Fruit fly (Drosophila melanogaster) whole organism, wandering third instar larva: ENCODE data around the gene E2f2.

Source experiments
- CG9705 ChIP-seq: fragments of 200-800 bp; sonication (Bioruptor generic); optimal IDR thresholded peaks from 2 replicates; lab custom pipeline; 2018; ENCODE audit warnings: missing biosample characterization, mild to moderate bottlenecking, missing genetic modification characterization
- Dfd ChIP-seq: fragments of >200 bp; optimal IDR thresholded peaks from 2 replicates; lab custom pipeline; 2017; ENCODE audit warnings: missing biosample characterization, missing genetic modification characterization
- Dif ChIP-seq: fragments of 200-275, 200-300 bp; sonication (Bioruptor generic); optimal IDR thresholded peaks from 2 replicates; lab custom pipeline; 2018; ENCODE audit warnings: missing biosample characterization, missing genetic modification characterization; ENCODE audit not compliant: partially characterized antibody
- GATAd ChIP-seq: sonication (Bioruptor generic); optimal IDR thresholded peaks from 2 replicates; lab custom pipeline; 2016; ENCODE audit warnings: missing biosample characterization, missing genetic modification characterization
- HLH106 ChIP-seq: fragments of 200-800 bp; optimal IDR thresholded peaks from 3 replicates; lab custom pipeline; 2019; ENCODE audit warnings: missing biosample characterization, mild to moderate bottlenecking, missing genetic modification characterization, moderate library complexity
- Hnf4 ChIP-seq: fragments of 200-800 bp; sonication (Bioruptor generic); optimal IDR thresholded peaks from 2 replicates; lab custom pipeline; 2016; ENCODE audit warnings: missing biosample characterization, mild to moderate bottlenecking, missing genetic modification characterization
- Hr78 ChIP-seq: fragments of >200 bp; optimal IDR thresholded peaks from 2 replicates; lab custom pipeline; 2017; ENCODE audit warnings: missing biosample characterization, missing genetic modification characterization
- Hr83 ChIP-seq: fragments of 200-300 bp; sonication (Bioruptor generic); optimal IDR thresholded peaks from 2 replicates; lab custom pipeline; 2016; ENCODE audit warnings: missing biosample characterization, mild to moderate bottlenecking, missing genetic modification characterization, moderate library complexity; ENCODE audit not compliant: poor library complexity, severe bottlenecking
- Jra ChIP-seq: sonication (Bioruptor generic); optimal IDR thresholded peaks from 2 replicates; lab custom pipeline; 2016; ENCODE audit warnings: missing biosample characterization, missing genetic modification characterization
- Mio ChIP-seq: sonication (Bioruptor generic); optimal IDR thresholded peaks from 2 replicates; lab custom pipeline; 2016; ENCODE audit warnings: missing biosample characterization, missing genetic modification characterization
- Myc ChIP-seq: fragments of >200 bp; optimal IDR thresholded peaks from 2 replicates; lab custom pipeline; 2017
- N ChIP-seq: fragments of >200 bp; optimal IDR thresholded peaks from 2 replicates; lab custom pipeline; 2018; ENCODE audit warnings: missing biosample characterization, missing external identifiers, missing genetic modification characterization
- OdsH ChIP-seq: fragments of 200-800 bp; sonication (Bioruptor generic); optimal IDR thresholded peaks from 2 replicates; lab custom pipeline; 2016; ENCODE audit warnings: missing biosample characterization, mild to moderate bottlenecking, missing genetic modification characterization
- Rel ChIP-seq, 2 experiments: fragments of 200-800 bp; sonication (Bioruptor generic) in 1 of 2; optimal IDR thresholded peaks; 2 replicates in 1 of 2; 3 replicates in 1 of 2; lab custom pipeline; 2016 to 2019; ENCODE audit warnings: mild to moderate bottlenecking in 2 of 2, missing biosample characterization in 2 of 2, missing genetic modification characterization in 2 of 2, moderate library complexity in 1 of 2
- Sp1 ChIP-seq: fragments of 200-800 bp; sonication (Bioruptor generic); optimal IDR thresholded peaks from 3 replicates; lab custom pipeline; 2019; ENCODE audit warnings: missing biosample characterization, mild to moderate bottlenecking, missing genetic modification characterization, moderate library complexity
- Vsx2 ChIP-seq: fragments of 200-300, 225-300 bp; sonication (Bioruptor generic); optimal IDR thresholded peaks from 2 replicates; lab custom pipeline; 2018; ENCODE audit warnings: missing biosample characterization, missing genetic modification characterization; ENCODE audit not compliant: partially characterized antibody
- brk ChIP-seq: fragments of 200-800 bp; sonication (Bioruptor generic); optimal IDR thresholded peaks from 2 replicates; lab custom pipeline; 2016; ENCODE audit warnings: missing biosample characterization, mild to moderate bottlenecking, missing genetic modification characterization
- dl ChIP-seq, 2 experiments: fragments of 175-275, 200-275 bp in 1 of 2; fragments of 200-275 bp in 1 of 2; sonication (Bioruptor generic); optimal IDR thresholded peaks; lab custom pipeline; 2018; ENCODE audit warnings: mild to moderate bottlenecking in 2 of 2, missing biosample characterization in 2 of 2, missing genetic modification characterization in 2 of 2, moderate library complexity in 2 of 2; ENCODE audit not compliant: partially characterized antibody in 2 of 2, insufficient read depth in 1 of 2
- dmrt93B ChIP-seq: fragments of 200-800 bp; sonication (Bioruptor generic); optimal IDR thresholded peaks from 2 replicates; lab custom pipeline; 2018; ENCODE audit warnings: missing biosample characterization, mild to moderate bottlenecking, missing genetic modification characterization
- dsf ChIP-seq: sonication (Bioruptor generic); optimal IDR thresholded peaks from 2 replicates; lab custom pipeline; 2016; ENCODE audit warnings: missing biosample characterization, missing genetic modification characterization, borderline replicate concordance
- ey ChIP-seq: fragments of 200-800 bp; sonication (Bioruptor generic); optimal IDR thresholded peaks from 2 replicates; lab custom pipeline; 2016; ENCODE audit warnings: missing biosample characterization, missing genetic modification characterization
- foxo ChIP-seq, 2 experiments: fragments of 200-800 bp; sonication (Bioruptor generic); optimal IDR thresholded peaks; 2 replicates in 1 of 2; 3 replicates in 1 of 2; lab custom pipeline; 2016 to 2017; ENCODE audit warnings: missing biosample characterization in 2 of 2, missing genetic modification characterization in 2 of 2
- fru ChIP-seq: fragments of 200-800 bp; sonication (Bioruptor generic); optimal IDR thresholded peaks from 3 replicates; lab custom pipeline; 2016; ENCODE audit warnings: missing biosample characterization, mild to moderate bottlenecking, missing genetic modification characterization
- h ChIP-seq: fragments of 200-800 bp; sonication (Bioruptor generic); optimal IDR thresholded peaks from 3 replicates; lab custom pipeline; 2016; ENCODE audit warnings: missing biosample characterization, mild to moderate bottlenecking, missing genetic modification characterization
- jim ChIP-seq: fragments of 175-275, 200-325 bp; sonication (Bioruptor generic); optimal IDR thresholded peaks from 2 replicates; lab custom pipeline; 2016; ENCODE audit warnings: missing biosample characterization, mild to moderate bottlenecking, missing genetic modification characterization
- lola ChIP-seq: fragments of >200 bp; optimal IDR thresholded peaks from 2 replicates; lab custom pipeline; 2017; ENCODE audit warnings: missing biosample characterization, missing genetic modification characterization
- pan ChIP-seq: fragments of >200 bp; optimal IDR thresholded peaks from 2 replicates; lab custom pipeline; 2017
- psq ChIP-seq: fragments of 200-800 bp; sonication (Bioruptor generic); optimal IDR thresholded peaks from 3 replicates; lab custom pipeline; 2017; ENCODE audit warnings: missing biosample characterization, mild to moderate bottlenecking, missing genetic modification characterization, moderate library complexity
- rgr ChIP-seq: fragments of 200-800 bp; sonication (Bioruptor generic); optimal IDR thresholded peaks from 3 replicates; lab custom pipeline; 2016; ENCODE audit warnings: missing biosample characterization, mild to moderate bottlenecking, missing genetic modification characterization
- sage ChIP-seq: fragments of 200-800 bp; sonication (Bioruptor generic); optimal IDR thresholded peaks from 2 replicates; lab custom pipeline; 2016; ENCODE audit warnings: missing biosample characterization, mild to moderate bottlenecking, missing genetic modification characterization
- sv ChIP-seq: fragments of 200-800 bp; sonication (Bioruptor generic); optimal IDR thresholded peaks from 3 replicates; lab custom pipeline; 2016; ENCODE audit warnings: missing biosample characterization, missing genetic modification characterization
- tai ChIP-seq: sonication (Bioruptor generic); optimal IDR thresholded peaks from 2 replicates; lab custom pipeline; 2016; ENCODE audit warnings: missing biosample characterization, missing genetic modification characterization
- usp ChIP-seq: fragments of >200 bp; optimal IDR thresholded peaks from 2 replicates; lab custom pipeline; 2017; ENCODE audit warnings: missing biosample characterization, missing genetic modification characterization
- woc ChIP-seq: sonication (Bioruptor generic); optimal IDR thresholded peaks from 2 replicates; lab custom pipeline; 2016; ENCODE audit warnings: missing biosample characterization, mild to moderate bottlenecking, missing genetic modification characterization

The E2f2 gene

DNA sequence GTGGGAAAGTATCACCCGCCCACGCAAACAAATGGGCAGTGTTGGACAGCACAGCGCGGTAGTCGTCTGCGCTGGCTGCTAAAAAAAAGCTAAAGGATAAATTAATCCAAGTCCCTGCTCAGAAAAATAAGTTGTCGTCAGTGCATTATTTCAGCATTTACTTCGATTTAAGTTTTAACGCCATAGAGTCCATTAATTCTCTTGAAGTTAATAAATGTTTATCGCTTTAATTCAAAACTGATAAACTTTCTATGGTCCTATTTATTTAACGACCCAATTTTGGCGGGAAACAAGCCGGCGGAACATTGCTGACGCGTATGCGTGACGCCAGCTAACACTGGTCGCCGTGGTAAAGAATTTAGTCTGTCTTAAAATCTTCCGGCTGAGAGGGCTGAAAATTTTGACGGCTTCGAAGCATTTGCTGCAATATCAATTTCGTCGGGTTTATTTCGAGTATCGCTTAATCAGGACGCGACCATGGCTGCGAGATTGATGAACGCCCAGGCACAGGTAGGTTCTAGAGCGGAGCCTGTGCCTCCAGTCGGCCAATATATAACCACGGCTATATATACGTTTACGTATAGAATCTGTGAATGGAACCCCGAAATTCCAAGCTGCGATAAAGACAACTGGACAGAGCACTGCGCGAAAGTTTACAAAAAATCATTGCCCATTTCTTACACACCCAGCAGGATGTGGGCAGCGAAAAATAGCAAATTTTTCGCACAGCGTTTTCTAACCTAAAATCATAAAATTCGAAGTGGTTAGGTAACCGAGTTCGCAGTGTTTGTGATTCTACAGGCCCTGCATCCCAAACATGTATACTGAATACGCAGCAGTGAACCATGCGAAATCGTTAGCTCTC lies 12.0 kb upstream of the E2f2 start, which contains the start of the genes mAcon1, CG43345 and CG43346 (continued):
- TF ChIP-seq rgr (GFP tag; lab: Kevin White, UChicago) (peak; percentile 84), Mio (GFP tag; lab: Kevin White, UChicago) (peak; percentile 15), woc (peak; percentile 96), Myc (lab: Kevin White, UChicago) (peak; percentile 100), Dfd (GFP tag; lab: Kevin White, UChicago) (no peak), dl (GFP tag; optimal IDR thresholded peaks at IDR 0.05; lab: Kevin White, UChicago; ENCODE audit: insufficient read depth in 1 of 2, partially characterized antibody in 2 of 2) (no peak), CG9705 (peak; percentile 89), lola (no peak), usp (no peak), h (GFP tag; lab: Kevin White, UChicago) (peak; percentile 90), N (GFP tag; lab: Kevin White, UChicago) (no peak), Hnf4 (GFP tag; lab: Kevin White, UChicago) (peak; percentile 85), tai (no peak), Sp1 (peak; percentile 85), Vsx2 (no peak), Dif (GFP tag; lab: Kevin White, UChicago) (no peak)

DNA sequence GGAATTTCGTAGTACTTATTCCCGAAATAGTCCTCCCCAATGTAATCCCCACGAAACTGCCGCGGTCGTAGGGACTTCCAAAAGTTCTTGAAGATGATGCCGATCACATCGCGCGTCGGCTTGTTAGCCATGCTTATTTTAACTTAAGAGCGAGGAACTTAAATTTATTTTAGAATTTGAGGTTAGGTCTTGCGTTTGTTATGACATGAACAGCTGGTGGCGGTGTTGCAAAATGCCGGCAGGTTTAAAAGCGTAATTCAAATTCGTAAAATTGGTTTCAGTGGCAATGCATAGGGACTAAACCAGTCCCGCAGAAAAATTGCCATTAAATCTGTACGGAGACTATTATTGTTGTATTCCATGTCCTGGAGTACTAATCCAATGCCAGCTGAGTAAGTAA lies 9.9 kb upstream of the E2f2 start:
- TF ChIP-seq Hnf4 (GFP tag; lab: Kevin White, UChicago) (peak; percentile 12), GATAd (GFP tag; lab: Kevin White, UChicago) (no peak), HLH106 (tag; lab: Kevin White, UChicago) (peak; percentile 11), pan (lab: Kevin White, UChicago) (no peak), Vsx2 (no peak), jim (GFP tag; lab: Kevin White, UChicago) (no peak), Jra (GFP tag; lab: Kevin White, UChicago) (no peak), Dif (GFP tag; lab: Kevin White, UChicago) (no peak), CG9705 (no peak), rgr (GFP tag; lab: Kevin White, UChicago) (peak; percentile 1), N (GFP tag; lab: Kevin White, UChicago) (no peak), h (GFP tag; lab: Kevin White, UChicago) (peak; percentile 36), sage (GFP tag; lab: Kevin White, UChicago) (no peak), dsf (GFP tag; lab: Kevin White, UChicago) (no peak), Myc (lab: Kevin White, UChicago) (peak; percentile 6), Rel (GFP tag; optimal IDR thresholded peaks at IDR 0.05; lab: Kevin White, UChicago) (no peak), Rel (tag; optimal IDR thresholded peaks at IDR 0.05; lab: Kevin White, UChicago) (peak; percentile 39), Hr78 (GFP tag; lab: Kevin White, UChicago) (no peak), woc (peak; percentile 4)

DNA sequence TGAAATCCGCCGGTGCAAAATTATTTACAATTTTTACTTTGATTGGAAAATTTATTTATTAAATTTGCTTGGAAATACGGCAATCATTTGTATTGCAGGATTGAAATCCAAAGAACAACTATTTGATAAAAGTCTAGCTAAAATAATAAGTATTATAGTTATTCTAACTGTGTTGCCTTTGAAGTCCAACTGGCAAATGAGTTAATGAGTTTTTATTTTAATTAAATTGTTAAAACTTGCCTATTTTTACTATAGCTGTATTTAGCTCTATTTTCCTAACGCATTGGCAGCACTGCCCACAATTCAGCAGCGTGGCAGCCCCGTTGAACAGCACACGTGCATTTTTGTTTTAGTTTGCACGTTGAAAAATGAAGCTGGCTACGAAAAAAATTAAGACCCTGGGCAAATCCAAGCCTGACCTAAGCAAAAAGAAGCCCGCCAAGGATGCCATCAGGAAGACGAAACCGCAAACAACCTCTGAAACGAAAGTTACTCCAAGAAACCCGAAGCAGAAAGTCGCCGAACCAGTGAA lies 6.8 kb upstream of the E2f2 start, which contains the start of gene Noc2:
Gene Noc2, plus strand, starts transcription at position 331 of the 532 bp plus-strand sequence.
- TF ChIP-seq woc (peak; percentile 52), Sp1 (peak; percentile 26), brk (GFP tag; lab: Kevin White, UChicago) (no peak), fru (GFP tag; lab: Kevin White, UChicago) (peak; percentile 45), psq (peak; percentile 44), Hnf4 (GFP tag; lab: Kevin White, UChicago) (peak; percentile 21), rgr (GFP tag; lab: Kevin White, UChicago) (peak; percentile 43), Dfd (GFP tag; lab: Kevin White, UChicago) (no peak), ey (GFP tag; lab: Kevin White, UChicago) (peak; percentile 46), foxo (GFP tag; optimal IDR thresholded peaks at IDR 0.05; lab: Kevin White, UChicago) (peak in 1 of 2 experiments; percentile 73), usp (no peak), Dif (GFP tag; lab: Kevin White, UChicago) (no peak), Myc (lab: Kevin White, UChicago) (peak; percentile 78), jim (GFP tag; lab: Kevin White, UChicago) (peak; percentile 67), Jra (GFP tag; lab: Kevin White, UChicago) (no peak), N (GFP tag; lab: Kevin White, UChicago) (no peak), dmrt93B (peak; percentile 44), Rel (GFP tag; optimal IDR thresholded peaks at IDR 0.05; lab: Kevin White, UChicago) (no peak), Rel (tag; optimal IDR thresholded peaks at IDR 0.05; lab: Kevin White, UChicago) (peak; percentile 81), CG9705 (no peak), Hr83 (GFP tag; lab: Kevin White, UChicago) (peak; percentile 35), OdsH (GFP tag; lab: Kevin White, UChicago) (peak; percentile 15), h (GFP tag; lab: Kevin White, UChicago) (peak; percentile 61), sv (GFP tag; lab: Kevin White, UChicago) (peak; percentile 7), HLH106 (tag; lab: Kevin White, UChicago) (peak; percentile 59)
